Fruit fly (Drosophila melanogaster) Kc167 (cell line): ENCODE data around the gene Kaz-m1.

ENCODE experiments used
- Myc ChIP-seq: fragments of >200 bp; optimal IDR thresholded peaks from 2 replicates; lab custom pipeline; 2017; ENCODE audit warnings: missing external identifiers
- Sin3A ChIP-seq: fragments of >200 bp; optimal IDR thresholded peaks from 2 replicates; lab custom pipeline; 2018; ENCODE audit warnings: missing external identifiers
- h ChIP-seq: fragments of >200 bp; optimal IDR thresholded peaks from 3 replicates; lab custom pipeline; 2018; ENCODE audit warnings: missing external identifiers
- insv ChIP-seq: fragments of >200 bp; optimal IDR thresholded peaks from 3 replicates; lab custom pipeline; 2018; ENCODE audit warnings: missing external identifiers
- psq ChIP-seq: fragments of >200 bp; optimal IDR thresholded peaks from 2 replicates; lab custom pipeline; 2017; ENCODE audit warnings: missing external identifiers
- ttk ChIP-seq: sonication (Bioruptor generic); optimal IDR thresholded peaks from 2 replicates; lab custom pipeline; 2017; ENCODE audit warnings: missing external identifiers

dm6 chr3R:26012288-26012687 lies 2.2 kb upstream of the Kaz-m1 start:
- TF ChIP-seq Sin3A, result no peak
- no peak for TF ChIP-seq psq (lab: Kevin White, UChicago)
- TF ChIP-seq h (lab: Kevin White, UChicago), result no peak
- no peak for TF ChIP-seq insv
- TF ChIP-seq Myc (lab: Kevin White, UChicago), result no peak
- no peak for TF ChIP-seq ttk (lab: Kevin White, UChicago)
